Fruit fly (Drosophila melanogaster) whole organism, wandering third instar larva: ENCODE results near the gene Mccc1.
A peak's percentile ranks its signal among the peaks of the same experiment; 100 is the strongest.

ENCODE experiments used
- Abd-B ChIP-seq: fragments of >200 bp; optimal IDR thresholded peaks from 2 replicates; lab custom pipeline; 2017; ENCODE audit warnings: missing biosample characterization, missing genetic modification characterization
- HLH106 ChIP-seq: fragments of 200-800 bp; optimal IDR thresholded peaks from 3 replicates; lab custom pipeline; 2019; ENCODE audit warnings: missing biosample characterization, mild to moderate bottlenecking, missing genetic modification characterization, moderate library complexity
- Mio ChIP-seq: sonication (Bioruptor generic); optimal IDR thresholded peaks from 2 replicates; lab custom pipeline; 2016; ENCODE audit warnings: missing biosample characterization, missing genetic modification characterization
- Myc ChIP-seq: fragments of >200 bp; optimal IDR thresholded peaks from 2 replicates; lab custom pipeline; 2017
- OdsH ChIP-seq: fragments of 200-800 bp; sonication (Bioruptor generic); optimal IDR thresholded peaks from 2 replicates; lab custom pipeline; 2016; ENCODE audit warnings: missing biosample characterization, mild to moderate bottlenecking, missing genetic modification characterization
- h ChIP-seq: fragments of 200-800 bp; sonication (Bioruptor generic); optimal IDR thresholded peaks from 3 replicates; lab custom pipeline; 2016; ENCODE audit warnings: missing biosample characterization, mild to moderate bottlenecking, missing genetic modification characterization
- psq ChIP-seq: fragments of 200-800 bp; sonication (Bioruptor generic); optimal IDR thresholded peaks from 3 replicates; lab custom pipeline; 2017; ENCODE audit warnings: missing biosample characterization, mild to moderate bottlenecking, missing genetic modification characterization, moderate library complexity
- rgr ChIP-seq: fragments of 200-800 bp; sonication (Bioruptor generic); optimal IDR thresholded peaks from 3 replicates; lab custom pipeline; 2016; ENCODE audit warnings: missing biosample characterization, mild to moderate bottlenecking, missing genetic modification characterization
- tai ChIP-seq: sonication (Bioruptor generic); optimal IDR thresholded peaks from 2 replicates; lab custom pipeline; 2016; ENCODE audit warnings: missing biosample characterization, missing genetic modification characterization
- usp ChIP-seq: fragments of >200 bp; optimal IDR thresholded peaks from 2 replicates; lab custom pipeline; 2017; ENCODE audit warnings: missing biosample characterization, missing genetic modification characterization
- woc ChIP-seq: sonication (Bioruptor generic); optimal IDR thresholded peaks from 2 replicates; lab custom pipeline; 2016; ENCODE audit warnings: missing biosample characterization, mild to moderate bottlenecking, missing genetic modification characterization

DNA sequence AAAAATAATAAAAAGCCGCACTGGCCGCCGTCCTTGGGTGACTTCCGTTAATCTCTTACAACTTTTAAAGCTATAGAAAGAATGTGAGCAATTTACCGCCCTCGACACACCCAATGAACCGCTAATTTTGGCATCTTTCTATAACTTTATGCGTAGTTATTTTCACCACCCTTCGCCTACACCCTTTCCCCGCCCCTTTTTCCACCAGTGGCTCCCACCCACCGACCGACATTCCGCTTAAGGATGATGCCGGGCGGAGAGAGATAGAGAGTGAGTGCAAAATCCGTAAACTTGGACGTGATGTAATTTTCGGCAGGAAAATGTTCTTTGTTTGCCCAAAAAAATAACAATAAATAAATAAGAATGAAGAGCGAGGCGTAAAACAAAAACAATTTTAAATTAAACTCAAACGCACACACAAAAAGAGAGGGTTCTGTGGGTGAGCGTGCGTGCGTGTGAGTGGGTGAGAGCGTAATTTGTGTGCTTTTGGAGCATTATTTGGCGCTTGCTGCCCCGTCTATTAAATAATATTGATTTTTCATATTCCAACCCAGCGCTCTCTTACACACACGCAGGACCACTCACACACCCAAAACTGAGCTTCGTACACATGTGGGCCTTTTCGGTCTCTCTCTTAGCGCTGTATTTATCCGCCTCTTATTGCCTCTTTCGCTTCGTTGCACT lies 16.1 kb downstream of the Mccc1 start:
- TF ChIP-seq OdsH (GFP tag; lab: Kevin White, UChicago) (peak; percentile 9), Myc (no peak), psq (GFP tag; lab: Kevin White, UChicago) (peak; percentile 17), woc (no peak), HLH106 (no peak), usp (GFP tag; lab: Kevin White, UChicago) (no peak), Abd-B (GFP tag; lab: Kevin White, UChicago) (no peak), Mio (GFP tag; lab: Kevin White, UChicago) (no peak), tai (GFP tag; lab: Kevin White, UChicago) (no peak), rgr (GFP tag; lab: Kevin White, UChicago) (no peak), h (no peak)
